Fruit fly (Drosophila melanogaster) whole organism, embryonic: ENCODE measurements around the gene Sk2.

Experiments used
- Atf-2 ChIP-seq: fragments of 200-800 bp; sonication (Bioruptor generic); optimal IDR thresholded peaks from 2 replicates; lab custom pipeline; 2016; ENCODE audit warnings: missing biosample characterization, missing genetic modification characterization
- B-H1 ChIP-seq: fragments of 200-800 bp; sonication (Bioruptor generic); IDR thresholded peaks from 3 replicates; pipeline ENCODE4 v1.3.6; 2022; ENCODE audit warnings: missing biosample characterization, missing genetic modification characterization
- CG10267 ChIP-seq: fragments of 200-800 bp; sonication (Bioruptor generic); optimal IDR thresholded peaks from 2 replicates; lab custom pipeline; 2018; ENCODE audit warnings: missing biosample characterization, mild to moderate bottlenecking, missing genetic modification characterization, moderate library complexity
- CG13296 ChIP-seq: fragments of 200-800 bp; sonication (Bioruptor generic); optimal IDR thresholded peaks from 3 replicates; lab custom pipeline; 2018; ENCODE audit warnings: missing biosample characterization, mild to moderate bottlenecking, missing genetic modification characterization
- CG13624 ChIP-seq: fragments of 200-800 bp; sonication (Bioruptor generic); optimal IDR thresholded peaks from 2 replicates; lab custom pipeline; 2016; ENCODE audit warnings: missing biosample characterization, missing genetic modification characterization
- CG14965 ChIP-seq: fragments of 200-800 bp; sonication (Bioruptor generic); optimal IDR thresholded peaks from 2 replicates; lab custom pipeline; 2016; ENCODE audit warnings: missing biosample characterization, missing genetic modification characterization, borderline replicate concordance
- CG16863 ChIP-seq: fragments of 200-800 bp; sonication (Bioruptor generic); optimal IDR thresholded peaks from 3 replicates; lab custom pipeline; 2016; ENCODE audit warnings: missing biosample characterization, missing genetic modification characterization
- CG17802 ChIP-seq: fragments of 200-800 bp; sonication (Bioruptor generic); optimal IDR thresholded peaks from 2 replicates; lab custom pipeline; 2018; ENCODE audit warnings: missing biosample characterization, mild to moderate bottlenecking, missing genetic modification characterization, moderate library complexity
- CG2199 ChIP-seq: fragments of 200-800 bp; sonication (Bioruptor generic); IDR thresholded peaks from 3 replicates; pipeline ENCODE4 v1.3.6; 2022; ENCODE audit warnings: missing biosample characterization, missing genetic modification characterization
- CG30403 ChIP-seq: fragments of 200-800 bp; sonication (Bioruptor generic); optimal IDR thresholded peaks from 3 replicates; lab custom pipeline; 2016; ENCODE audit warnings: missing biosample characterization, missing genetic modification characterization
- CG8478 ChIP-seq: fragments of >200 bp; optimal IDR thresholded peaks from 2 replicates; lab custom pipeline; 2018
- CG9797 ChIP-seq: fragments of 200-800 bp; sonication (Bioruptor generic); optimal IDR thresholded peaks from 3 replicates; lab custom pipeline; 2018; ENCODE audit warnings: missing biosample characterization, mild to moderate bottlenecking, missing genetic modification characterization
- CrebB ChIP-seq: fragments of 200-800 bp; sonication (Bioruptor generic); optimal IDR thresholded peaks from 3 replicates; lab custom pipeline; 2018; ENCODE audit warnings: missing biosample characterization, mild to moderate bottlenecking, missing genetic modification characterization
- Dp ChIP-seq: fragments of 200-800 bp; sonication (Bioruptor generic); optimal IDR thresholded peaks from 2 replicates; lab custom pipeline; 2018; ENCODE audit warnings: missing biosample characterization, mild to moderate bottlenecking, missing genetic modification characterization, moderate library complexity
- E2f1 ChIP-seq: fragments of 200-800 bp; sonication (Bioruptor generic); IDR thresholded peaks from 2 replicates; pipeline ENCODE4 v1.3.6; 2022; ENCODE audit warnings: missing biosample characterization, missing genetic modification characterization
- Eip74EF ChIP-seq, 2 experiments: fragments of 200-800 bp in 1 of 2; fragments of >200 bp in 1 of 2; sonication (Bioruptor generic) in 1 of 2; optimal IDR thresholded peaks; 2 replicates each; lab custom pipeline; 2017 to 2019; ENCODE audit warnings: missing biosample characterization in 2 of 2, missing genetic modification characterization in 2 of 2, mild to moderate bottlenecking in 1 of 2, moderate library complexity in 1 of 2
- Ets97D ChIP-seq: fragments of 200-800 bp; sonication (Bioruptor generic); optimal IDR thresholded peaks from 3 replicates; lab custom pipeline; 2016; ENCODE audit warnings: missing biosample characterization, missing genetic modification characterization
- Fer3 ChIP-seq: fragments of 200-800 bp; sonication (Bioruptor generic); optimal IDR thresholded peaks from 2 replicates; lab custom pipeline; 2018; ENCODE audit warnings: missing biosample characterization, mild to moderate bottlenecking, missing genetic modification characterization, moderate library complexity
- HmgZ ChIP-seq: fragments of 200-800 bp; sonication (Bioruptor generic); optimal IDR thresholded peaks from 2 replicates; lab custom pipeline; 2018; ENCODE audit warnings: missing biosample characterization, mild to moderate bottlenecking, missing genetic modification characterization
- Hr51 ChIP-seq, 2 experiments: fragments of 200-800 bp; sonication (Bioruptor generic); optimal IDR thresholded peaks; 2 replicates in 1 of 2; 3 replicates in 1 of 2; lab custom pipeline; 2016 to 2018; ENCODE audit warnings: missing biosample characterization in 2 of 2, missing genetic modification characterization in 2 of 2, mild to moderate bottlenecking in 1 of 2, moderate library complexity in 1 of 2
- Kr ChIP-seq: fragments of 200-800 bp; sonication (Bioruptor generic); optimal IDR thresholded peaks from 2 replicates; lab custom pipeline; 2017; ENCODE audit warnings: missing biosample characterization, mild to moderate bottlenecking, missing genetic modification characterization
- Sox102F ChIP-seq: fragments of 200-800 bp; sonication (Bioruptor generic); optimal IDR thresholded peaks from 2 replicates; lab custom pipeline; 2018; ENCODE audit warnings: missing biosample characterization, mild to moderate bottlenecking, missing genetic modification characterization, moderate library complexity
- Taf1 ChIP-seq: fragments of 200-800 bp; sonication (Bioruptor generic); IDR thresholded peaks from 2 replicates; pipeline ENCODE4 v1.3.6; 2022; ENCODE audit warnings: missing biosample characterization, missing genetic modification characterization
- Trl ChIP-seq, 3 experiments: fragments of >200 bp in 2 of 3; fragments of 200-800 bp in 1 of 3; sonication (Bioruptor generic) in 1 of 3; optimal IDR thresholded peaks; 2 replicates in 1 of 3; 3 replicates in 2 of 3; lab custom pipeline; 2016 to 2017; ENCODE audit warnings: missing biosample characterization in 1 of 3, missing genetic modification characterization in 1 of 3
- YL-1 ChIP-seq: fragments of 200-800 bp; sonication (Bioruptor generic); optimal IDR thresholded peaks from 3 replicates; lab custom pipeline; 2017; ENCODE audit warnings: missing biosample characterization, mild to moderate bottlenecking, missing genetic modification characterization
- ash1 ChIP-seq: fragments of 200-800 bp; sonication (Bioruptor generic); optimal IDR thresholded peaks from 2 replicates; lab custom pipeline; 2018; ENCODE audit warnings: missing biosample characterization, mild to moderate bottlenecking, missing genetic modification characterization
- ato ChIP-seq: fragments of 200-800 bp; sonication (Bioruptor generic); IDR thresholded peaks from 2 replicates; pipeline ENCODE4 v1.3.6; 2022; ENCODE audit warnings: missing biosample characterization, missing genetic modification characterization; ENCODE audit not compliant: partially characterized antibody
- bbx ChIP-seq: fragments of 200-800 bp; sonication (Bioruptor generic); IDR thresholded peaks from 2 replicates; pipeline ENCODE4 v1.3.6; 2022; ENCODE audit warnings: missing biosample characterization, missing genetic modification characterization; ENCODE audit not compliant: partially characterized antibody
- bcd ChIP-seq: fragments of 200-800 bp; sonication (Bioruptor generic); optimal IDR thresholded peaks from 2 replicates; lab custom pipeline; 2017; ENCODE audit warnings: missing biosample characterization, mild to moderate bottlenecking, missing genetic modification characterization
- danr ChIP-seq: fragments of 200-800 bp; sonication (Bioruptor generic); IDR thresholded peaks from 2 replicates; pipeline ENCODE4 v1.3.6; 2022; ENCODE audit warnings: missing biosample characterization, missing genetic modification characterization
- dm ChIP-seq: fragments of 200-800 bp; sonication (Bioruptor generic); optimal IDR thresholded peaks from 3 replicates; lab custom pipeline; 2016; ENCODE audit warnings: missing biosample characterization, missing genetic modification characterization
- emc ChIP-seq: fragments of 200-800 bp; sonication (Bioruptor generic); optimal IDR thresholded peaks from 2 replicates; lab custom pipeline; 2016; ENCODE audit warnings: missing biosample characterization, missing genetic modification characterization
- esg ChIP-seq: fragments of 200-800 bp; sonication (Bioruptor generic); conservative IDR thresholded peaks from 2 replicates; pipeline ENCODE4 v1.3.6; 2022; ENCODE audit warnings: missing biosample characterization, missing genetic modification characterization
- jumu ChIP-seq: fragments of 200-800 bp; sonication (Bioruptor generic); optimal IDR thresholded peaks from 3 replicates; lab custom pipeline; 2016; ENCODE audit warnings: missing biosample characterization, missing genetic modification characterization
- ken ChIP-seq: fragments of 200-800 bp; sonication (Bioruptor generic); IDR thresholded peaks from 3 replicates; pipeline ENCODE4 v1.3.6; 2022; ENCODE audit warnings: missing biosample characterization, missing genetic modification characterization
- lmd ChIP-seq: fragments of 200-800 bp; sonication (Bioruptor generic); IDR thresholded peaks from 2 replicates; pipeline ENCODE4 v1.3.6; 2022; ENCODE audit warnings: missing biosample characterization, missing genetic modification characterization
- lov ChIP-seq, 2 experiments: fragments of 200-800 bp in 1 of 2; fragments of >200 bp in 1 of 2; sonication (Bioruptor generic) in 1 of 2; IDR thresholded peaks in 1 of 2; optimal IDR thresholded peaks in 1 of 2; 2 replicates in 1 of 2; 3 replicates in 1 of 2; pipeline versions ENCODE4 v1.3.6 to Lab custom; 2017 to 2022; ENCODE audit warnings: missing biosample characterization in 1 of 2, missing genetic modification characterization in 1 of 2
- maf-S ChIP-seq: fragments of 200-800 bp; sonication (Bioruptor generic); optimal IDR thresholded peaks from 2 replicates; lab custom pipeline; 2016; ENCODE audit warnings: missing biosample characterization, missing genetic modification characterization
- org-1 ChIP-seq: fragments of 200-800 bp; sonication (Bioruptor generic); optimal IDR thresholded peaks from 2 replicates; lab custom pipeline; 2017; ENCODE audit warnings: missing biosample characterization, missing genetic modification characterization
- repo ChIP-seq: fragments of 200-800 bp; sonication (Bioruptor generic); optimal IDR thresholded peaks from 2 replicates; lab custom pipeline; 2016; ENCODE audit warnings: missing biosample characterization, missing genetic modification characterization
- scrt ChIP-seq: fragments of 200-800 bp; sonication (Bioruptor generic); optimal IDR thresholded peaks from 2 replicates; lab custom pipeline; 2018; ENCODE audit warnings: missing biosample characterization, mild to moderate bottlenecking, missing genetic modification characterization, moderate library complexity
- sd ChIP-seq: fragments of 200-800 bp; sonication (Bioruptor generic); optimal IDR thresholded peaks from 3 replicates; lab custom pipeline; 2018; ENCODE audit warnings: missing biosample characterization, mild to moderate bottlenecking, missing genetic modification characterization, moderate library complexity
- sna ChIP-seq: fragments of 200-800 bp; sonication (Bioruptor generic); IDR thresholded peaks from 2 replicates; pipeline ENCODE4 v1.3.6; 2022; ENCODE audit warnings: missing biosample characterization, missing genetic modification characterization; ENCODE audit not compliant: partially characterized antibody
- tgo ChIP-seq: fragments of 200-800 bp; sonication (Bioruptor generic); IDR thresholded peaks from 3 replicates; pipeline ENCODE4 v1.3.6; 2022; ENCODE audit warnings: missing biosample characterization, missing genetic modification characterization
- tio ChIP-seq: fragments of 200-800 bp; sonication (Bioruptor generic); optimal IDR thresholded peaks from 2 replicates; lab custom pipeline; 2017; ENCODE audit warnings: missing biosample characterization, missing genetic modification characterization, inconsistent platforms
- usp ChIP-seq: fragments of >200 bp; optimal IDR thresholded peaks from 2 replicates; lab custom pipeline; 2017; ENCODE audit warnings: missing biosample characterization, missing genetic modification characterization
- vvl ChIP-seq: fragments of 200-800 bp; sonication (Bioruptor generic); IDR thresholded peaks from 2 replicates; pipeline ENCODE4 v1.3.6; 2022; ENCODE audit warnings: missing biosample characterization, missing genetic modification characterization
- zfh1 ChIP-seq: fragments of 200-800 bp; sonication (Bioruptor generic); IDR thresholded peaks from 3 replicates; pipeline ENCODE4 v1.3.6; 2022; ENCODE audit warnings: missing biosample characterization, missing genetic modification characterization

The Sk2 gene

dm6 chr3L:3052110-3052871, 5.4 kb downstream of the Sk2 start, which contains the start of gene CG1271 (continued):
- peak; percentile 38 for TF ChIP-seq repo
- TF ChIP-seq CrebB (tag; lab: Kevin White, UChicago) = peak; percentile 3
- TF ChIP-seq scrt (GFP tag; lab: Kevin White, UChicago) = peak; percentile 97
- no peak for TF ChIP-seq B-H1 (GFP tag; lab: Robert Waterston, UW)
- TF ChIP-seq bcd (GFP tag; lab: Kevin White, UChicago) = peak; percentile 70
- peak; percentile 65 for TF ChIP-seq CG13296 (GFP tag; lab: Kevin White, UChicago)
- peak; percentile 59; the same call in 2 of the 3 replicates for TF ChIP-seq tgo (GFP tag; lab: Robert Waterston, UW)
- TF ChIP-seq CG30403 (GFP tag; lab: Kevin White, UChicago) = peak; percentile 77
- peak; percentile 45 for TF ChIP-seq esg (GFP tag; lab: Robert Waterston, UW)
- TF ChIP-seq lmd (GFP tag; lab: Robert Waterston, UW) = peak; percentile 68
- TF ChIP-seq maf-S (GFP tag; lab: Kevin White, UChicago) = peak; percentile 59
- peak; percentile 76 for TF ChIP-seq CG9797 (GFP tag; lab: Kevin White, UChicago)
- TF ChIP-seq YL-1 (GFP tag; lab: Kevin White, UChicago) = no peak
- no peak for TF ChIP-seq CG14965 (GFP tag; lab: Kevin White, UChicago)
- TF ChIP-seq Dp = peak; percentile 92
- TF ChIP-seq CG2199 = no peak
- peak; percentile 13 for TF ChIP-seq org-1
- no peak for TF ChIP-seq usp (GFP tag; lab: Kevin White, UChicago)
- TF ChIP-seq vvl (GFP tag; lab: Robert Waterston, UW) = peak; percentile 67
- TF ChIP-seq Trl (optimal IDR thresholded peaks at IDR 0.05; lab: Kevin White, UChicago) = no peak
- peak; percentile 73 for TF ChIP-seq Trl (GFP tag; optimal IDR thresholded peaks at IDR 0.05; lab: Kevin White, UChicago)
- TF ChIP-seq CG10267 (tag; lab: Kevin White, UChicago) = peak; percentile 97
- TF ChIP-seq Fer3 (tag; lab: Kevin White, UChicago) = peak; percentile 64
- TF ChIP-seq emc (GFP tag; lab: Kevin White, UChicago) = peak; percentile 41
- TF ChIP-seq jumu (GFP tag; lab: Kevin White, UChicago) = peak; percentile 74
- peak; percentile 70 for TF ChIP-seq zfh1 (GFP tag; lab: Robert Waterston, UW)
- no peak for TF ChIP-seq ash1
- TF ChIP-seq HmgZ (tag; lab: Kevin White, UChicago) = peak; percentile 62
- no peak for TF ChIP-seq tio (GFP tag; lab: Kevin White, UChicago)
- peak; percentile 52 for TF ChIP-seq Atf-2
- TF ChIP-seq Taf1 (GFP tag; lab: Robert Waterston, UW) = peak; percentile 21; the same call in 1 of the 2 replicates
- TF ChIP-seq ato (GFP tag; lab: Robert Waterston, UW) = no peak
- TF ChIP-seq Hr51 (GFP tag; optimal IDR thresholded peaks at IDR 0.05; lab: Kevin White, UChicago) = peak in 1 of 2 experiments; percentile 60
- TF ChIP-seq CG17802 = peak; percentile 5
- TF ChIP-seq Kr = no peak
- TF ChIP-seq Ets97D (GFP tag; lab: Kevin White, UChicago) = peak; percentile 71
- TF ChIP-seq ken = 0 out of 3 replicates have a peak, but pooled peaks have one; percentile 44
- peak in 1 of 2 experiments; percentile 23 for TF ChIP-seq Eip74EF (GFP tag; optimal IDR thresholded peaks at IDR 0.05; lab: Kevin White, UChicago)
- peak; percentile 19 for TF ChIP-seq sd (tag; lab: Kevin White, UChicago)
- no peak for TF ChIP-seq bbx
- TF ChIP-seq CG8478 = no peak
- no peak for TF ChIP-seq Sox102F (GFP tag; lab: Kevin White, UChicago)
- no peak for TF ChIP-seq lov (optimal IDR thresholded peaks at IDR 0.05; lab: Kevin White, UChicago)
- no peak for TF ChIP-seq lov (GFP tag; IDR thresholded peaks at IDR 0.05; lab: Robert Waterston, UW)
- TF ChIP-seq dm = peak; percentile 18
- TF ChIP-seq danr (GFP tag; lab: Robert Waterston, UW) = peak; percentile 41; the same call in 1 of the 2 replicates
- TF ChIP-seq CG16863 (GFP tag; lab: Kevin White, UChicago) = peak; percentile 20
- TF ChIP-seq CG13624 (GFP tag; lab: Kevin White, UChicago) = peak; percentile 82
- peak; percentile 62 for TF ChIP-seq E2f1 (GFP tag; lab: Robert Waterston, UW)
- TF ChIP-seq sna (GFP tag; lab: Robert Waterston, UW) = no peak
